Fruit fly (Drosophila melanogaster) whole organism, embryonic: ENCODE results near the gene CG9747.

Experiments
- Ada2b ChIP-seq: fragments of 200-800 bp; sonication (Bioruptor generic); IDR thresholded peaks from 2 replicates; pipeline ENCODE4 v1.3.6; 2022; ENCODE audit warnings: missing biosample characterization, missing genetic modification characterization
- Antp ChIP-seq: fragments of 200-800 bp; sonication (Bioruptor generic); optimal IDR thresholded peaks from 3 replicates; lab custom pipeline; 2016; ENCODE audit warnings: missing biosample characterization, missing genetic modification characterization
- Bteb2 ChIP-seq: fragments of 200-800 bp; sonication (Bioruptor generic); optimal IDR thresholded peaks from 2 replicates; lab custom pipeline; 2016; ENCODE audit warnings: missing biosample characterization, missing genetic modification characterization
- CG1024 ChIP-seq: fragments of 200-800 bp; sonication (Bioruptor generic); IDR thresholded peaks from 2 replicates; pipeline ENCODE4 v1.3.6; 2022; ENCODE audit warnings: missing biosample characterization, missing genetic modification characterization
- CG12391 ChIP-seq: fragments of 200-800 bp; sonication (Bioruptor generic); optimal IDR thresholded peaks from 3 replicates; lab custom pipeline; 2018; ENCODE audit warnings: missing biosample characterization, mild to moderate bottlenecking, missing genetic modification characterization, moderate library complexity
- CG14860 ChIP-seq: fragments of 200-800 bp; sonication (Bioruptor generic); IDR thresholded peaks from 3 replicates; pipeline ENCODE4 v1.3.6; 2022; ENCODE audit warnings: missing biosample characterization, missing genetic modification characterization; ENCODE audit not compliant: partially characterized antibody
- CG15514 ChIP-seq: fragments of 200-800 bp; sonication (Bioruptor generic); optimal IDR thresholded peaks from 3 replicates; lab custom pipeline; 2017; ENCODE audit warnings: missing biosample characterization, missing genetic modification characterization, mild to moderate bottlenecking, moderate library complexity, missing genetic modification reagents
- CG16779 ChIP-seq: fragments of 200-800 bp; sonication (Bioruptor generic); IDR thresholded peaks from 2 replicates; pipeline ENCODE4 v1.3.6; 2022; ENCODE audit warnings: missing biosample characterization, missing genetic modification characterization
- CG16815 ChIP-seq: fragments of 200-800 bp; sonication (Bioruptor generic); optimal IDR thresholded peaks from 3 replicates; lab custom pipeline; 2017; ENCODE audit warnings: missing biosample characterization, mild to moderate bottlenecking, missing genetic modification characterization
- CG18262 ChIP-seq: fragments of 200-800 bp; optimal IDR thresholded peaks from 3 replicates; lab custom pipeline; 2019; ENCODE audit warnings: missing biosample characterization, mild to moderate bottlenecking, missing genetic modification characterization, moderate library complexity
- CG18619 ChIP-seq: fragments of 200-800 bp; sonication (Bioruptor generic); optimal IDR thresholded peaks from 3 replicates; lab custom pipeline; 2017; ENCODE audit warnings: missing biosample characterization, mild to moderate bottlenecking, missing genetic modification characterization
- CG30403 ChIP-seq: fragments of 200-800 bp; sonication (Bioruptor generic); optimal IDR thresholded peaks from 3 replicates; lab custom pipeline; 2016; ENCODE audit warnings: missing biosample characterization, missing genetic modification characterization
- CG31365 ChIP-seq: fragments of 200-800 bp; sonication (Bioruptor generic); optimal IDR thresholded peaks from 2 replicates; lab custom pipeline; 2018; ENCODE audit warnings: missing biosample characterization, mild to moderate bottlenecking, missing genetic modification characterization
- CG42726 ChIP-seq: fragments of 200-800 bp; sonication (Bioruptor generic); IDR thresholded peaks from 2 replicates; pipeline ENCODE4 v1.3.6; 2022; ENCODE audit warnings: missing biosample characterization, missing genetic modification characterization; ENCODE audit not compliant: partially characterized antibody
- CG43689 ChIP-seq: fragments of 200-800 bp; sonication (Bioruptor generic); IDR thresholded peaks from 2 replicates; pipeline ENCODE4 v1.3.6; 2022; ENCODE audit warnings: missing biosample characterization, missing genetic modification characterization
- CG4404 ChIP-seq: fragments of 200-800 bp; sonication (Bioruptor generic); IDR thresholded peaks from 2 replicates; pipeline ENCODE4 v1.3.6; 2022; ENCODE audit warnings: missing biosample characterization, missing genetic modification characterization
- CHES-1-like ChIP-seq: fragments of 200-800 bp; sonication (Bioruptor generic); optimal IDR thresholded peaks from 2 replicates; lab custom pipeline; 2016; ENCODE audit warnings: missing biosample characterization, missing genetic modification characterization
- Camta ChIP-seq: fragments of 200-800 bp; sonication (Bioruptor generic); optimal IDR thresholded peaks from 2 replicates; lab custom pipeline; 2016; ENCODE audit warnings: missing biosample characterization, missing genetic modification characterization
- Deaf1 ChIP-seq: fragments of 200-800 bp; optimal IDR thresholded peaks from 3 replicates; lab custom pipeline; 2019; ENCODE audit warnings: missing biosample characterization, mild to moderate bottlenecking, missing genetic modification characterization, moderate library complexity
- Doc2 ChIP-seq: fragments of 200-800 bp; sonication (Bioruptor generic); IDR thresholded peaks from 2 replicates; pipeline ENCODE4 v1.3.6; 2022; ENCODE audit warnings: missing biosample characterization, missing genetic modification characterization
- E2f1 ChIP-seq: fragments of 200-800 bp; sonication (Bioruptor generic); IDR thresholded peaks from 2 replicates; pipeline ENCODE4 v1.3.6; 2022; ENCODE audit warnings: missing biosample characterization, missing genetic modification characterization
- Fer1 ChIP-seq: fragments of 200-800 bp; sonication (Bioruptor generic); optimal IDR thresholded peaks from 2 replicates; lab custom pipeline; 2017; ENCODE audit warnings: missing biosample characterization, mild to moderate bottlenecking, missing genetic modification characterization
- Lim3 ChIP-seq: fragments of 200-800 bp; sonication (Bioruptor generic); IDR thresholded peaks from 2 replicates; pipeline ENCODE4 v1.3.6; 2022; ENCODE audit warnings: missing biosample characterization, missing genetic modification characterization
- Lpt ChIP-seq: fragments of >200 bp; optimal IDR thresholded peaks from 2 replicates; lab custom pipeline; 2018; ENCODE audit warnings: missing biosample characterization, missing genetic modification characterization
- MBD-R2 ChIP-seq: fragments of 200-800 bp; sonication (Bioruptor generic); IDR thresholded peaks from 2 replicates; pipeline ENCODE4 v1.3.6; 2022; ENCODE audit warnings: missing biosample characterization, missing genetic modification characterization
- Nf-YC ChIP-seq: fragments of 200-800 bp; optimal IDR thresholded peaks from 3 replicates; lab custom pipeline; 2019; ENCODE audit warnings: missing biosample characterization, mild to moderate bottlenecking, missing genetic modification characterization, moderate library complexity
- Pdp1 ChIP-seq, 2 experiments: fragments of 200-800 bp; sonication (Bioruptor generic); optimal IDR thresholded peaks; 3 replicates each; lab custom pipeline; 2016; ENCODE audit warnings: missing biosample characterization in 2 of 2, missing genetic modification characterization in 2 of 2, mild to moderate bottlenecking in 1 of 2, moderate library complexity in 1 of 2
- bcd ChIP-seq: fragments of 200-800 bp; sonication (Bioruptor generic); optimal IDR thresholded peaks from 2 replicates; lab custom pipeline; 2017; ENCODE audit warnings: missing biosample characterization, mild to moderate bottlenecking, missing genetic modification characterization
- cas ChIP-seq: fragments of 200-800 bp; sonication (Bioruptor generic); IDR thresholded peaks from 2 replicates; pipeline ENCODE4 v1.3.6; 2022; ENCODE audit warnings: missing biosample characterization, missing genetic modification characterization
- cg ChIP-seq: fragments of 200-800 bp; sonication (Bioruptor generic); optimal IDR thresholded peaks from 3 replicates; lab custom pipeline; 2019; ENCODE audit warnings: missing biosample characterization, mild to moderate bottlenecking, missing genetic modification characterization, moderate library complexity
- chinmo ChIP-seq: fragments of 200-800 bp; sonication (Bioruptor generic); IDR thresholded peaks from 4 replicates; pipeline ENCODE4 v1.3.6; 2022; ENCODE audit warnings: missing biosample characterization, missing genetic modification characterization; ENCODE audit not compliant: partially characterized antibody
- dan ChIP-seq: fragments of 200-800 bp; sonication (Bioruptor generic); IDR thresholded peaks from 2 replicates; pipeline ENCODE4 v1.3.6; 2022; ENCODE audit warnings: missing biosample characterization, missing genetic modification characterization
- dm ChIP-seq: fragments of 200-800 bp; sonication (Bioruptor generic); optimal IDR thresholded peaks from 3 replicates; lab custom pipeline; 2016; ENCODE audit warnings: missing biosample characterization, missing genetic modification characterization
- dpn ChIP-seq, 2 experiments: fragments of 200-800 bp; sonication (Bioruptor generic); optimal IDR thresholded peaks; 3 replicates each; lab custom pipeline; 2016; ENCODE audit warnings: missing biosample characterization in 2 of 2, missing genetic modification characterization in 2 of 2
- ems ChIP-seq: fragments of 200-800 bp; sonication (Bioruptor generic); optimal IDR thresholded peaks from 3 replicates; lab custom pipeline; 2016; ENCODE audit warnings: missing biosample characterization, missing genetic modification characterization
- fd64A ChIP-seq: fragments of 200-800 bp; sonication (Bioruptor generic); optimal IDR thresholded peaks from 3 replicates; lab custom pipeline; 2018; ENCODE audit warnings: missing biosample characterization, mild to moderate bottlenecking, missing genetic modification characterization
- gfzf ChIP-seq: fragments of 200-800 bp; sonication (Bioruptor generic); optimal IDR thresholded peaks from 2 replicates; lab custom pipeline; 2016; ENCODE audit warnings: missing biosample characterization, mild to moderate bottlenecking, missing genetic modification characterization, moderate library complexity
- ham ChIP-seq: fragments of 200-800 bp; sonication (Bioruptor generic); IDR thresholded peaks from 2 replicates; pipeline ENCODE4 v1.3.6; 2022; ENCODE audit warnings: missing biosample characterization, missing genetic modification characterization
- hb ChIP-seq: fragments of 200-800 bp; sonication (Bioruptor generic); IDR thresholded peaks from 3 replicates; pipeline ENCODE4 v1.3.6; 2022; ENCODE audit warnings: missing biosample characterization, missing genetic modification characterization; ENCODE audit not compliant: partially characterized antibody
- knrl ChIP-seq: fragments of 200-800 bp; sonication (Bioruptor generic); IDR thresholded peaks from 3 replicates; pipeline ENCODE4 v1.3.6; 2022; ENCODE audit warnings: missing biosample characterization, missing genetic modification characterization; ENCODE audit not compliant: partially characterized antibody
- lov ChIP-seq, 2 experiments: fragments of 200-800 bp in 1 of 2; fragments of >200 bp in 1 of 2; sonication (Bioruptor generic) in 1 of 2; IDR thresholded peaks in 1 of 2; optimal IDR thresholded peaks in 1 of 2; 2 replicates in 1 of 2; 3 replicates in 1 of 2; pipeline versions ENCODE4 v1.3.6 to Lab custom; 2017 to 2022; ENCODE audit warnings: missing biosample characterization in 1 of 2, missing genetic modification characterization in 1 of 2
- otp ChIP-seq: fragments of 200-800 bp; sonication (Bioruptor generic); IDR thresholded peaks from 3 replicates; pipeline ENCODE4, ENCODE4 v1.3.6; 2022; ENCODE audit warnings: missing biosample characterization, missing genetic modification characterization
- phol ChIP-seq: fragments of 200-800 bp; sonication (Bioruptor generic); optimal IDR thresholded peaks from 3 replicates; lab custom pipeline; 2018; ENCODE audit warnings: missing biosample characterization, mild to moderate bottlenecking, missing genetic modification characterization, moderate library complexity
- salm ChIP-seq: fragments of 200-800 bp; sonication (Bioruptor generic); optimal IDR thresholded peaks from 2 replicates; lab custom pipeline; 2018; ENCODE audit warnings: missing biosample characterization, mild to moderate bottlenecking, missing genetic modification characterization
- schlank ChIP-seq: fragments of 200-800 bp; sonication (Bioruptor generic); optimal IDR thresholded peaks from 2 replicates; lab custom pipeline; 2018; ENCODE audit warnings: missing biosample characterization, mild to moderate bottlenecking, missing genetic modification characterization
- sisA ChIP-seq: fragments of 200-800 bp; sonication (Bioruptor generic); IDR thresholded peaks from 2 replicates; pipeline ENCODE4 v1.3.6; 2022; ENCODE audit warnings: missing biosample characterization, missing genetic modification characterization
- tgo ChIP-seq: fragments of 200-800 bp; sonication (Bioruptor generic); IDR thresholded peaks from 3 replicates; pipeline ENCODE4 v1.3.6; 2022; ENCODE audit warnings: missing biosample characterization, missing genetic modification characterization
- tin ChIP-seq: fragments of 200-800 bp; sonication (Bioruptor generic); optimal IDR thresholded peaks from 3 replicates; lab custom pipeline; 2016; ENCODE audit warnings: missing biosample characterization, missing genetic modification characterization
- ttk ChIP-seq: fragments of 200-800 bp; sonication (Bioruptor generic); IDR thresholded peaks from 2 replicates; pipeline ENCODE4 v2.1.2; 2022; ENCODE audit warnings: missing biosample characterization, missing genetic modification characterization
- zen2 ChIP-seq: fragments of 200-800 bp; sonication (Bioruptor generic); IDR thresholded peaks from 3 replicates; pipeline ENCODE4 v1.3.6; 2022; ENCODE audit warnings: missing biosample characterization, missing genetic modification characterization; ENCODE audit not compliant: partially characterized antibody

Gene CG9747

DNA sequence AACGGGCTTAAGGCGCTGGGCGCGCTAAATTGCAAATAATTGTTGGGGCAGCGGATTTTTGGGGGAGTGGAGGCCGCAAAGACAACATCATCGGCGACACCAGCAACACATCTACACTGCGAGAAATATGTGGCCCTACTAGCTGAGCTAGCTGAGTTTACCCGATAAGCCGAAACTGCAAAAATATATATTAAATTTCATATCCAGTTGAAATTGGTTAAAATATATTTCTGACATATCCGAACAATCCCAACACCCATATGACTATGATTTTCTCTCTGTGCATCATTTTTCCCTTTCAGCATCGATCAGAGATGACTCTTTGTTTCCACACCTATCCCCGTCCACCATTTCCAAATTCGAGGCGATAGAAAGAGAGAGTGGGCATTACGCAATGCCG, 1.2 kb downstream of the CG9747 start (continued):
- no peak for TF ChIP-seq CG14860 (GFP tag; lab: Robert Waterston, UW)
- TF ChIP-seq Deaf1 (tag; lab: Kevin White, UChicago), result peak; percentile 33
- TF ChIP-seq CG30403 (GFP tag; lab: Kevin White, UChicago), result peak; percentile 75
- peak; percentile 21 for TF ChIP-seq CHES-1-like (GFP tag; lab: Kevin White, UChicago)
- TF ChIP-seq tin (GFP tag; lab: Kevin White, UChicago), result peak; percentile 70
- peak; percentile 45; the same call in 1 of the 2 replicates for TF ChIP-seq MBD-R2
- TF ChIP-seq E2f1, result peak; percentile 87
- TF ChIP-seq Ada2b (GFP tag; lab: Robert Waterston, UW), result peak; percentile 87
- peak; percentile 52 for TF ChIP-seq Nf-YC
- TF ChIP-seq CG1024 (GFP tag; lab: Robert Waterston, UW), result peak; percentile 73
- peak; percentile 78 for TF ChIP-seq tgo (GFP tag; lab: Robert Waterston, UW)
- TF ChIP-seq CG4404 (GFP tag; lab: Robert Waterston, UW), result peak; percentile 28; the same call in 1 of the 2 replicates
- TF ChIP-seq fd64A (GFP tag; lab: Kevin White, UChicago), result peak; percentile 68
- peak; percentile 64 for TF ChIP-seq CG12391 (tag; lab: Kevin White, UChicago)
- peak; percentile 50; the same call in 1 of the 2 replicates for TF ChIP-seq dan (GFP tag; lab: Robert Waterston, UW)
- TF ChIP-seq CG15514 (GFP tag; lab: Kevin White, UChicago), result peak; percentile 45
- TF ChIP-seq bcd (GFP tag; lab: Kevin White, UChicago), result peak; percentile 72
- TF ChIP-seq lov (optimal IDR thresholded peaks at IDR 0.05; lab: Kevin White, UChicago), result no peak
- TF ChIP-seq lov (GFP tag; IDR thresholded peaks at IDR 0.05; lab: Robert Waterston, UW), result 0 out of 3 replicates have a peak, but pooled peaks have one; percentile 36
- TF ChIP-seq CG16779 (GFP tag; lab: Robert Waterston, UW), result 0 out of 2 replicates have a peak, but pooled peaks have one; percentile 49
- no peak for TF ChIP-seq Camta (GFP tag; lab: Kevin White, UChicago)
- no peak for TF ChIP-seq zen2 (GFP tag; lab: Robert Waterston, UW)
- TF ChIP-seq knrl, result no peak
- TF ChIP-seq CG16815 (GFP tag; lab: Kevin White, UChicago), result peak; percentile 29
- peak; percentile 48 for TF ChIP-seq salm (tag; lab: Kevin White, UChicago)
- TF ChIP-seq Antp (GFP tag; lab: Kevin White, UChicago), result peak; percentile 51
- TF ChIP-seq Pdp1 (GFP tag; optimal IDR thresholded peaks at IDR 0.05; lab: Kevin White, UChicago), result peak; percentile 67 to 68
- no peak for TF ChIP-seq dm
- TF ChIP-seq CG42726 (GFP tag; lab: Robert Waterston, UW), result no peak
- peak; percentile 77; the same call in 2 of the 3 replicates for TF ChIP-seq otp (GFP tag; lab: Robert Waterston, UW)
- no peak for TF ChIP-seq cg (GFP tag; lab: Kevin White, UChicago)
- TF ChIP-seq gfzf (GFP tag; lab: Kevin White, UChicago), result no peak
- no peak for TF ChIP-seq ham (GFP tag; lab: Robert Waterston, UW)
- no peak for TF ChIP-seq hb (GFP tag; lab: Robert Waterston, UW)
- no peak for TF ChIP-seq Lpt (GFP tag; lab: Kevin White, UChicago)
- peak; percentile 24 for TF ChIP-seq ems (GFP tag; lab: Kevin White, UChicago)
- TF ChIP-seq Doc2 (GFP tag; lab: Robert Waterston, UW), result peak; percentile 38; the same call in 1 of the 2 replicates
- peak; percentile 80 for TF ChIP-seq ttk (GFP tag; lab: Robert Waterston, UW)
- no peak for TF ChIP-seq chinmo (GFP tag; lab: Robert Waterston, UW)
- TF ChIP-seq Lim3 (GFP tag; lab: Robert Waterston, UW), result no peak
- TF ChIP-seq dpn (GFP tag; optimal IDR thresholded peaks at IDR 0.05; lab: Kevin White, UChicago), result peak; percentile 60 to 71
- TF ChIP-seq CG43689 (GFP tag; lab: Robert Waterston, UW), result peak; percentile 58
- TF ChIP-seq Bteb2 (GFP tag; lab: Kevin White, UChicago), result peak; percentile 4
- peak; percentile 46 for TF ChIP-seq CG18619 (GFP tag; lab: Kevin White, UChicago)
- TF ChIP-seq phol (tag; lab: Kevin White, UChicago), result peak; percentile 78
- peak; percentile 34 for TF ChIP-seq CG31365 (tag; lab: Kevin White, UChicago)
- peak; percentile 78 for TF ChIP-seq Fer1 (GFP tag; lab: Kevin White, UChicago)
- peak; percentile 73 for TF ChIP-seq CG18262
- no peak for TF ChIP-seq cas (GFP tag; lab: Robert Waterston, UW)
- TF ChIP-seq schlank, result no peak
- peak; percentile 82 for TF ChIP-seq sisA (GFP tag; lab: Robert Waterston, UW)
